Worm (Caenorhabditis elegans) whole organism, L4 larva: ENCODE measurements around the gene nhr-211.
A peak's percentile ranks its signal among the peaks of the same experiment; 100 is the strongest.

Experiments
- D1046.2 ChIP-seq: fragments of 200-800 bp; sonication (Bioruptor generic); IDR thresholded peaks from 2 replicates; pipeline ENCODE4 v1.3.6; 2022; ENCODE audit warnings: missing genetic modification characterization, missing compliant biosample characterization
- T20F7.1 ChIP-seq: fragments of 200-800 bp; sonication (Bioruptor generic); optimal IDR thresholded peaks from 2 replicates; lab custom pipeline; 2018; ENCODE audit warnings: mild to moderate bottlenecking, missing genetic modification characterization, missing compliant biosample characterization
- aha-1 ChIP-seq: fragments of 150-350 bp; peaks from one replicate; lab custom pipeline; 2014; ENCODE audit warnings: missing biosample characterization, missing genetic modification characterization
- attf-4 ChIP-seq: sonication (generic microtip); optimal IDR thresholded peaks from 3 replicates; lab custom pipeline; 2017; ENCODE audit warnings: missing biosample characterization, missing genetic modification characterization
- ceh-20 ChIP-seq: fragments of 200-800 bp; sonication (Bioruptor generic); IDR thresholded peaks from 2 replicates; pipeline ENCODE4 v1.3.6; 2022; ENCODE audit warnings: missing genetic modification reagents, missing genetic modification characterization, missing compliant biosample characterization
- ceh-82 ChIP-seq: sonication (generic microtip); optimal IDR thresholded peaks from 2 replicates; lab custom pipeline; 2017; ENCODE audit warnings: missing biosample characterization, missing genetic modification characterization
- daf-12 ChIP-seq: fragments of 150-350 bp; optimal IDR thresholded peaks from 2 replicates; lab custom pipeline; 2014; ENCODE audit warnings: missing biosample characterization, missing genetic modification reagents, missing genetic modification characterization
- daf-19 ChIP-seq: fragments of 200-800 bp; sonication (Bioruptor generic); conservative IDR thresholded peaks from 2 replicates; pipeline ENCODE4 v1.3.6; 2022; ENCODE audit warnings: missing genetic modification characterization, missing compliant biosample characterization
- daf-8 ChIP-seq: fragments of 200-800 bp; sonication (Bioruptor generic); IDR thresholded peaks from 2 replicates; pipeline ENCODE4 v1.3.6; 2022; ENCODE audit warnings: missing genetic modification characterization, missing compliant biosample characterization
- dmd-6 ChIP-seq: fragments of 200-800 bp; sonication (Bioruptor generic); IDR thresholded peaks from 2 replicates; pipeline ENCODE4 v1.3.6; 2022; ENCODE audit warnings: missing genetic modification reagents, missing genetic modification characterization, missing compliant biosample characterization
- dpl-1 ChIP-seq: fragments of 150-350 bp; optimal IDR thresholded peaks from 2 replicates; lab custom pipeline; 2014; ENCODE audit warnings: missing biosample characterization, missing genetic modification reagents, missing genetic modification characterization
- hif-1 ChIP-seq, 2 experiments: sonication (generic microtip); optimal IDR thresholded peaks; 2 replicates each; lab custom pipeline; 2016 to 2017; ENCODE audit warnings: missing compliant biosample characterization in 2 of 2, missing genetic modification characterization in 2 of 2, missing genetic modification reagents in 2 of 2, missing genotype in 2 of 2, mild to moderate bottlenecking in 1 of 2
- hlh-11 ChIP-seq: fragments of 200-800 bp; sonication (Bioruptor generic); optimal IDR thresholded peaks from 2 replicates; lab custom pipeline; 2018; ENCODE audit warnings: mild to moderate bottlenecking, missing genetic modification characterization, missing compliant biosample characterization
- hlh-30 ChIP-seq: sonication (generic microtip); optimal IDR thresholded peaks from 2 replicates; lab custom pipeline; 2017; ENCODE audit warnings: antibody characterized with exemption, mild to moderate bottlenecking, missing genetic modification characterization, missing compliant biosample characterization; ENCODE audit not compliant: insufficient read depth
- jun-1 ChIP-seq: fragments of 150-350 bp; optimal IDR thresholded peaks from 2 replicates; lab custom pipeline; 2014; ENCODE audit warnings: missing biosample characterization, missing genetic modification reagents, missing genetic modification characterization
- lin-1 ChIP-seq: fragments of 200-800 bp; sonication (Bioruptor generic); IDR thresholded peaks from 2 replicates; pipeline ENCODE4 v1.3.6; 2022; ENCODE audit warnings: missing genetic modification reagents, missing genetic modification characterization, missing compliant biosample characterization
- lin-38 ChIP-seq: fragments of 200-800 bp; sonication (Bioruptor generic); IDR thresholded peaks from 2 replicates; pipeline ENCODE4 v1.3.6; 2022; ENCODE audit warnings: missing genetic modification reagents, missing genetic modification characterization, missing compliant biosample characterization
- lin-39 ChIP-seq: fragments of 150-350 bp; optimal IDR thresholded peaks from 2 replicates; lab custom pipeline; 2014; ENCODE audit warnings: missing biosample characterization, missing genetic modification reagents, missing genetic modification characterization
- madf-9 ChIP-seq: fragments of 200-800 bp; sonication (Bioruptor generic); conservative IDR thresholded peaks from 2 replicates; pipeline ENCODE4 v1.3.6; 2022; ENCODE audit warnings: missing genetic modification reagents, missing genetic modification characterization, missing compliant biosample characterization
- mdl-1 ChIP-seq, 2 experiments: fragments of 150-350 bp in 1 of 2; sonication (generic microtip) in 1 of 2; optimal IDR thresholded peaks; 2 replicates each; lab custom pipeline; 2014 to 2017; ENCODE audit warnings: missing biosample characterization in 2 of 2, missing genetic modification characterization in 2 of 2
- mdt-29 ChIP-seq: fragments of 200-800 bp; sonication (Bioruptor generic); IDR thresholded peaks from 2 replicates; pipeline ENCODE4 v1.3.6; 2022; ENCODE audit warnings: missing genetic modification reagents, missing genetic modification characterization, missing compliant biosample characterization
- mes-2 ChIP-seq: sonication (generic microtip); optimal IDR thresholded peaks from 2 replicates; lab custom pipeline; 2016; ENCODE audit warnings: missing genotype, mild to moderate bottlenecking, missing genetic modification characterization, missing compliant biosample characterization; ENCODE audit not compliant: poor library complexity, severe bottlenecking
- mxl-3 ChIP-seq: fragments of 200-800 bp; sonication (Bioruptor generic); optimal IDR thresholded peaks from 2 replicates; lab custom pipeline; 2018; ENCODE audit warnings: mild to moderate bottlenecking, missing genetic modification characterization, missing compliant biosample characterization
- nhr-102 ChIP-seq: sonication (generic microtip); optimal IDR thresholded peaks from 2 replicates; lab custom pipeline; 2016; ENCODE audit warnings: mild to moderate bottlenecking, missing genetic modification characterization, moderate library complexity, missing compliant biosample characterization
- nhr-111 ChIP-seq: fragments of 200-800 bp; sonication (Bioruptor generic); optimal IDR thresholded peaks from 2 replicates; lab custom pipeline; 2018; ENCODE audit warnings: mild to moderate bottlenecking, missing genetic modification characterization, missing compliant biosample characterization
- nhr-237 ChIP-seq: sonication (generic microtip); optimal IDR thresholded peaks from 2 replicates; lab custom pipeline; 2017; ENCODE audit warnings: missing biosample characterization, missing genetic modification characterization
- nhr-28 ChIP-seq: fragments of 150-350 bp; optimal IDR thresholded peaks from 2 replicates; lab custom pipeline; 2014; ENCODE audit warnings: missing biosample characterization, missing genetic modification characterization
- nhr-41 ChIP-seq: fragments of 200-800 bp; sonication (Bioruptor generic); IDR thresholded peaks from 2 replicates; pipeline ENCODE4 v1.3.6; 2022; ENCODE audit warnings: missing genetic modification reagents, missing genetic modification characterization, missing compliant biosample characterization
- nhr-42 ChIP-seq: fragments of 200-800 bp; sonication (Bioruptor generic); IDR thresholded peaks from 2 replicates; pipeline ENCODE4 v1.3.6; 2022; ENCODE audit warnings: missing genetic modification characterization, missing compliant biosample characterization
- nhr-6 ChIP-seq: fragments of 150-350 bp; optimal IDR thresholded peaks from 2 replicates; lab custom pipeline; 2014; ENCODE audit warnings: missing biosample characterization, missing genetic modification characterization
- sdz-12 ChIP-seq: fragments of 200-800 bp; sonication (Bioruptor generic); optimal IDR thresholded peaks from 2 replicates; lab custom pipeline; 2018; ENCODE audit warnings: mild to moderate bottlenecking, missing genetic modification characterization, missing compliant biosample characterization
- skn-1 ChIP-seq: fragments of 150-350 bp; optimal IDR thresholded peaks from 2 replicates; lab custom pipeline; 2014; ENCODE audit warnings: missing biosample characterization, missing genetic modification characterization
- snpc-1.2 ChIP-seq: fragments of 200-800 bp; sonication (Bioruptor generic); IDR thresholded peaks from 2 replicates; pipeline ENCODE4 v1.3.6; 2022; ENCODE audit warnings: missing genetic modification reagents, missing genetic modification characterization, missing compliant biosample characterization
- spr-1 ChIP-seq: sonication (generic microtip); optimal IDR thresholded peaks from 2 replicates; lab custom pipeline; 2016; ENCODE audit warnings: mild to moderate bottlenecking, missing genetic modification characterization, missing compliant biosample characterization
- spr-3 ChIP-seq: fragments of 200-800 bp; sonication (Bioruptor generic); optimal IDR thresholded peaks from 2 replicates; lab custom pipeline; 2018; ENCODE audit warnings: mild to moderate bottlenecking, missing genetic modification characterization, missing compliant biosample characterization
- tra-1 ChIP-seq: fragments of 200-800 bp; sonication (Bioruptor generic); IDR thresholded peaks from 2 replicates; pipeline ENCODE4 v1.3.6; 2022; ENCODE audit warnings: missing genetic modification reagents, missing genetic modification characterization, missing compliant biosample characterization
- unc-130 ChIP-seq: sonication (generic microtip); optimal IDR thresholded peaks from 2 replicates; lab custom pipeline; 2016; ENCODE audit warnings: missing genetic modification reagents, missing genetic modification characterization, missing compliant biosample characterization
- unc-39 ChIP-seq: sonication (generic microtip); optimal IDR thresholded peaks from 2 replicates; lab custom pipeline; 2017; ENCODE audit warnings: missing biosample characterization, missing genetic modification characterization
- unc-62 ChIP-seq, 3 experiments: fragments of 150-350 bp in 1 of 3; sonication (generic microtip); optimal IDR thresholded peaks in 2 of 3; peaks in 1 of 3; 1 replicate in 1 of 3; 2 replicates in 2 of 3; lab custom pipeline; 2014 to 2017; ENCODE audit warnings: missing biosample characterization in 3 of 3, missing genetic modification characterization in 3 of 3, missing genetic modification reagents in 3 of 3, missing genotype in 1 of 3
- zfp-3 ChIP-seq: fragments of 200-800 bp; sonication (Bioruptor generic); conservative IDR thresholded peaks from 2 replicates; pipeline ENCODE4 v1.3.6; 2022; ENCODE audit warnings: missing genetic modification reagents, missing genetic modification characterization, missing compliant biosample characterization
- zip-11 ChIP-seq: fragments of 200-800 bp; sonication (Bioruptor generic); IDR thresholded peaks from 2 replicates; pipeline ENCODE4 v1.3.6; 2022; ENCODE audit warnings: missing genetic modification characterization, missing compliant biosample characterization
- zip-2 ChIP-seq: fragments of 150-350 bp; optimal IDR thresholded peaks from 2 replicates; lab custom pipeline; 2014; ENCODE audit warnings: missing biosample characterization, missing genetic modification characterization

nhr-211 gene

ce11 chrV:486684-487083 lies at the start of gene nhr-211:
nhr-211 (plus strand) TSS chrV:486984.
- TF ChIP-seq snpc-1.2 (GFP tag; lab: Robert Waterston, UW) (no peak), nhr-41 (no peak), mdt-29 (GFP tag; lab: Robert Waterston, UW) (no peak), daf-19 (no peak), unc-39 (tag; lab: Kevin White, UChicago) (no peak), mes-2 (tag; lab: Kevin White, UChicago) (no peak), zfp-3 (no peak), attf-4 (tag; lab: Kevin White, UChicago) (no peak), aha-1 (tag; lab: Kevin White, UChicago) (no peak), daf-8 (GFP tag; lab: Robert Waterston, UW) (no peak), zip-2 (tag; lab: Kevin White, UChicago) (no peak)

- TF ChIP-seq daf-12 (tag; lab: Kevin White, UChicago) (no peak), zip-11 (no peak), ceh-82 (no peak), T20F7.1 (no peak), hif-1 (tag; optimal IDR thresholded peaks at IDR 0.05; lab: Kevin White, UChicago) (no peak), nhr-102 (tag; lab: Kevin White, UChicago) (no peak), unc-130 (GFP tag; lab: Kevin White, UChicago) (no peak)
These were observed 48.7 kb upstream of the nhr-211 start, which contains the start of gene B0554.1 for ce11 chrV:438094-438493. B0554.1 (plus strand) TSS chrV:438394.

- TF ChIP-seq dmd-6 (GFP tag; lab: Robert Waterston, UW) (no peak), sdz-12 (GFP tag; lab: Kevin White, UChicago) (no peak), aha-1 (tag; lab: Kevin White, UChicago) (peak; percentile 92), unc-62 (GFP tag; optimal IDR thresholded peaks at IDR 0.05 in 1 of 2; lab: Kevin White, UChicago) (peak in 1 of 2 experiments; percentile 90), unc-62 (tag; optimal IDR thresholded peaks at IDR 0.05; lab: Kevin White, UChicago) (no peak)
These were observed 47.5 kb upstream of the nhr-211 start for ce11 chrV:439183-439749.

- no peak for TF ChIP-seq hlh-30
- no peak for TF ChIP-seq ceh-82
- peak; percentile 13 for TF ChIP-seq aha-1 (tag; lab: Kevin White, UChicago)
- TF ChIP-seq, all 104 proteins: peak for 1
These were observed 45.9 kb upstream of the nhr-211 start, which contains the start of gene B0554.7 for ce11 chrV:440923-441322. B0554.7 (minus strand) TSS chrV:441023.

- no peak for TF ChIP-seq lin-38 (GFP tag; lab: Robert Waterston, UW)
- no peak for TF ChIP-seq skn-1 (tag; lab: Kevin White, UChicago)
- no peak for TF ChIP-seq zfp-3
- no peak for TF ChIP-seq lin-1
- no peak for TF ChIP-seq unc-62 (GFP tag; optimal IDR thresholded peaks at IDR 0.05 in 1 of 2; lab: Kevin White, UChicago)
- TF ChIP-seq unc-62 (tag; optimal IDR thresholded peaks at IDR 0.05; lab: Kevin White, UChicago), result no peak
- no peak for TF ChIP-seq nhr-42 (GFP tag; lab: Robert Waterston, UW)
- TF ChIP-seq ceh-20 (GFP tag; lab: Robert Waterston, UW), result no peak
- TF ChIP-seq nhr-41, result no peak
- no peak for TF ChIP-seq spr-1 (tag; lab: Kevin White, UChicago)
- no peak for TF ChIP-seq D1046.2 (GFP tag; lab: Robert Waterston, UW)
These were observed 43.6 kb upstream of the nhr-211 start, which contains the start of gene srh-33 for ce11 chrV:443193-443592. srh-33 (minus strand) TSS chrV:443293.

ce11 chrV:446574-446973 lies 40.2 kb upstream of the nhr-211 start, which contains the start of gene srh-34:
srh-34 (minus strand) TSS chrV:446674.
- TF ChIP-seq dpl-1 (GFP tag; lab: Kevin White, UChicago), result no peak
- TF ChIP-seq spr-3 (GFP tag; lab: Kevin White, UChicago), result no peak
- no peak for TF ChIP-seq nhr-28
- no peak for TF ChIP-seq nhr-6 (tag; lab: Kevin White, UChicago)
- no peak for TF ChIP-seq jun-1
- TF ChIP-seq lin-39 (tag; lab: Kevin White, UChicago), result no peak
- TF ChIP-seq tra-1, result no peak
- TF ChIP-seq nhr-41, result no peak
- no peak for TF ChIP-seq madf-9 (GFP tag; lab: Robert Waterston, UW)
- no peak for TF ChIP-seq hlh-11 (tag; lab: Kevin White, UChicago)
- no peak for TF ChIP-seq nhr-111 (GFP tag; lab: Kevin White, UChicago)
- TF ChIP-seq zip-2 (tag; lab: Kevin White, UChicago), result no peak
- no peak for TF ChIP-seq mxl-3 (GFP tag; lab: Kevin White, UChicago)
- TF ChIP-seq nhr-237 (tag; lab: Kevin White, UChicago), result no peak
- no peak for TF ChIP-seq hlh-30
- TF ChIP-seq mdl-1 (tag; optimal IDR thresholded peaks at IDR 0.05; lab: Kevin White, UChicago), result no peak
